Worm (Caenorhabditis elegans): Measurements from ENCODE around the gene moma-1.
A peak's percentile ranks its signal among the peaks of the same experiment; 100 is the strongest.

The moma-1 gene

ce11 chrIII:825256-825655, 26.9 kb downstream of the moma-1 start:
- TF ChIP-seq fos-1 (tag; optimal IDR thresholded peaks at IDR 0.05) (no peak), aha-1 (tag) (peak; percentile 98), dmd-8 (GFP tag; IDR thresholded peaks at IDR 0.05) (no peak), lsy-2 (tag; optimal IDR thresholded peaks at IDR 0.05) (no peak), dpl-1 (GFP tag; optimal IDR thresholded peaks at IDR 0.05) (no peak)

ce11 chrIII:822546-823272, 29.5 kb downstream of the moma-1 start, which contains the start of gene clec-149:
TSS of gene clec-149 (plus strand) at chrIII:823222.
- TF ChIP-seq nhr-11 (tag; optimal IDR thresholded peaks at IDR 0.05) (peak; percentile 10), F37D6.2 (tag; optimal IDR thresholded peaks at IDR 0.05) (no peak), saeg-2 (GFP tag; IDR thresholded peaks at IDR 0.05) (no peak), nhr-42 (GFP tag; IDR thresholded peaks at IDR 0.05) (no peak)

ce11 chrIII:819313-819712, 32.9 kb downstream of the moma-1 start:
- TF ChIP-seq T26A8.4 (GFP tag; IDR thresholded peaks at IDR 0.05), result no peak
- TF ChIP-seq nhr-10 (tag; optimal IDR thresholded peaks at IDR 0.05), result no peak
- TF ChIP-seq ceh-62 (tag; optimal IDR thresholded peaks at IDR 0.05), result no peak
- no peak for TF ChIP-seq lin-29 (GFP tag; IDR thresholded peaks at IDR 0.05)
- TF ChIP-seq F44E2.7 (GFP tag; IDR thresholded peaks at IDR 0.05), result no peak
- no peak for TF ChIP-seq snpc-4 (tag; optimal IDR thresholded peaks at IDR 0.05)
- peak; percentile 36; the same call in 1 of the 2 replicates for TF ChIP-seq set-16 (GFP tag; IDR thresholded peaks at IDR 0.05)
- no peak for TF ChIP-seq ztf-7 (tag; optimal IDR thresholded peaks at IDR 0.05)
- 0 out of 2 replicates have a peak, but pooled peaks have one; percentile 10 for TF ChIP-seq nhr-42 (GFP tag; IDR thresholded peaks at IDR 0.05)
- TF ChIP-seq dmd-6 (GFP tag; IDR thresholded peaks at IDR 0.05), result no peak
- TF ChIP-seq tra-1 (GFP tag; IDR thresholded peaks at IDR 0.05), result no peak
- no peak for TF ChIP-seq lsy-2 (tag; optimal IDR thresholded peaks at IDR 0.05)
- TF ChIP-seq mxl-3 (GFP tag; optimal IDR thresholded peaks at IDR 0.05), result no peak

- TF ChIP-seq mxl-2 (GFP tag; conservative IDR thresholded peaks at IDR 0.05), result no peak
- TF ChIP-seq ceh-44 (GFP tag; IDR thresholded peaks at IDR 0.05), result no peak
- TF ChIP-seq nhr-77 (tag; optimal IDR thresholded peaks at IDR 0.05), result no peak
- TF ChIP-seq F49E8.2 (tag; optimal IDR thresholded peaks at IDR 0.05; ENCODE audit: borderline replicate concordance), result no peak
- no peak for TF ChIP-seq nhr-102 (tag; optimal IDR thresholded peaks at IDR 0.05)
- no peak for TF ChIP-seq unc-130 (GFP tag; optimal IDR thresholded peaks at IDR 0.05)
- no peak for TF ChIP-seq dpl-1 (GFP tag; optimal IDR thresholded peaks at IDR 0.05)
- TF ChIP-seq tag-97 (GFP tag; IDR thresholded peaks at IDR 0.05), result no peak
- no peak for TF ChIP-seq hif-1 (tag; optimal IDR thresholded peaks at IDR 0.05)
- TF ChIP-seq Y5F2A.4 (GFP tag; optimal IDR thresholded peaks at IDR 0.05), result no peak
- TF ChIP-seq tra-1 (GFP tag; IDR thresholded peaks at IDR 0.05), result no peak
- no peak for TF ChIP-seq lsy-2 (tag; optimal IDR thresholded peaks at IDR 0.05)
Observed at ce11 chrIII:815845-816244, 36.4 kb downstream of the moma-1 start, which contains the start of gene dac-1. TSS of gene dac-1 (plus strand) at chrIII:816145.

ce11 chrIII:811544-811943, 40.7 kb downstream of the moma-1 start, which contains the start of gene daf-7:
TSS of gene daf-7 (plus strand) at chrIII:811844.
- TF ChIP-seq hlh-11 (tag; optimal IDR thresholded peaks at IDR 0.05) (no peak), aha-1 (tag) (peak; percentile 65)

ce11 chrIII:802041-802440, 50.2 kb downstream of the moma-1 start:
- TF ChIP-seq ZK337.2 (GFP tag; IDR thresholded peaks at IDR 0.05) (no peak), egl-43 (GFP tag; IDR thresholded peaks at IDR 0.05) (no peak), zag-1 (tag; optimal IDR thresholded peaks at IDR 0.05) (no peak), F26F4.8 (GFP tag; conservative IDR thresholded peaks at IDR 0.05) (no peak), nhr-102 (tag; optimal IDR thresholded peaks at IDR 0.05) (no peak), arid-1 (GFP tag; conservative IDR thresholded peaks at IDR 0.05) (no peak), lin-15B (tag; optimal IDR thresholded peaks at IDR 0.05) (no peak), dmd-9 (GFP tag; IDR thresholded peaks at IDR 0.05) (no peak)

Measured in whole organism, L4 larva.